Fruit fly (Drosophila melanogaster) whole organism, embryonic: Measurements from ENCODE around the gene CG3149.

Experiments
- ATbp ChIP-seq: fragments of 200-800 bp; sonication (Bioruptor generic); optimal IDR thresholded peaks from 2 replicates; lab custom pipeline; 2017; ENCODE audit warnings: missing biosample characterization, mild to moderate bottlenecking, missing genetic modification characterization, missing genetic modification reagents
- Awh ChIP-seq: fragments of 200-800 bp; sonication (Bioruptor generic); IDR thresholded peaks from 2 replicates; pipeline ENCODE4, ENCODE4 v1.3.6; 2022; ENCODE audit warnings: missing biosample characterization, missing genetic modification characterization
- Bgb ChIP-seq: fragments of 200-800 bp; sonication (Bioruptor generic); IDR thresholded peaks from 2 replicates; pipeline ENCODE4 v1.3.6; 2022; ENCODE audit warnings: missing biosample characterization, missing genetic modification characterization; ENCODE audit not compliant: partially characterized antibody
- CG10209 ChIP-seq: fragments of 200-800 bp; sonication (Bioruptor generic); optimal IDR thresholded peaks from 3 replicates; lab custom pipeline; 2017; ENCODE audit warnings: missing biosample characterization, mild to moderate bottlenecking, missing genetic modification characterization, missing genetic modification reagents
- CG10979 ChIP-seq: fragments of 200-800 bp; sonication (Bioruptor generic); optimal IDR thresholded peaks from 2 replicates; lab custom pipeline; 2018; ENCODE audit warnings: missing biosample characterization, mild to moderate bottlenecking, missing genetic modification characterization, moderate library complexity
- CG12155 ChIP-seq: fragments of 200-800 bp; sonication (Bioruptor generic); optimal IDR thresholded peaks from 3 replicates; lab custom pipeline; 2016; ENCODE audit warnings: missing biosample characterization, missing genetic modification characterization
- CG13287 ChIP-seq: fragments of 200-800 bp; sonication (Bioruptor generic); IDR thresholded peaks from 2 replicates; pipeline ENCODE4 v1.3.6; 2022; ENCODE audit warnings: missing biosample characterization, missing genetic modification characterization; ENCODE audit not compliant: partially characterized antibody
- CG13775 ChIP-seq: fragments of 200-800 bp; sonication (Bioruptor generic); optimal IDR thresholded peaks from 3 replicates; lab custom pipeline; 2017; ENCODE audit warnings: missing biosample characterization, mild to moderate bottlenecking, missing genetic modification characterization
- CG14014 ChIP-seq: fragments of 200-800 bp; sonication (Bioruptor generic); IDR thresholded peaks from 2 replicates; pipeline ENCODE4 v1.3.6; 2022; ENCODE audit warnings: missing biosample characterization, missing genetic modification characterization
- CG14667 ChIP-seq: fragments of 200-800 bp; sonication (Bioruptor generic); IDR thresholded peaks from 2 replicates; pipeline ENCODE4 v1.3.6; 2022; ENCODE audit warnings: missing biosample characterization, missing genetic modification characterization
- CG15011 ChIP-seq: fragments of 200-800 bp; sonication (Bioruptor generic); optimal IDR thresholded peaks from 3 replicates; lab custom pipeline; 2018; ENCODE audit warnings: missing biosample characterization, mild to moderate bottlenecking, missing genetic modification characterization
- CG15601 ChIP-seq: fragments of 200-800 bp; sonication (Bioruptor generic); optimal IDR thresholded peaks from 3 replicates; lab custom pipeline; 2019; ENCODE audit warnings: missing biosample characterization, mild to moderate bottlenecking, missing genetic modification characterization, moderate library complexity
- CG17186 ChIP-seq: fragments of 200-800 bp; sonication (Bioruptor generic); optimal IDR thresholded peaks from 3 replicates; lab custom pipeline; 2017; ENCODE audit warnings: missing biosample characterization, missing genetic modification reagents, missing genetic modification characterization
- CG18599 ChIP-seq: fragments of 200-800 bp; sonication (Bioruptor generic); optimal IDR thresholded peaks from 3 replicates; lab custom pipeline; 2017; ENCODE audit warnings: missing biosample characterization, missing genetic modification characterization, mild to moderate bottlenecking, moderate library complexity, missing genetic modification reagents
- CG31441 ChIP-seq: fragments of 200-800 bp; sonication (Bioruptor generic); IDR thresholded peaks from 2 replicates; pipeline ENCODE4 v1.3.6; 2022; ENCODE audit warnings: missing biosample characterization, missing genetic modification characterization
- CG32532 ChIP-seq: fragments of 200-800 bp; sonication (Bioruptor generic); IDR thresholded peaks from 2 replicates; pipeline ENCODE4 v1.3.6; 2022; ENCODE audit warnings: missing biosample characterization, missing genetic modification characterization
- CG33213 ChIP-seq: fragments of 200-800 bp; sonication (Bioruptor generic); optimal IDR thresholded peaks from 3 replicates; lab custom pipeline; 2016; ENCODE audit warnings: missing biosample characterization, missing genetic modification characterization
- CG33557 ChIP-seq: fragments of 200-800 bp; sonication (Bioruptor generic); optimal IDR thresholded peaks from 2 replicates; lab custom pipeline; 2019; ENCODE audit warnings: missing biosample characterization, mild to moderate bottlenecking, missing genetic modification characterization, moderate library complexity
- CG34422 ChIP-seq: fragments of 200-800 bp; sonication (Bioruptor generic); IDR thresholded peaks from 3 replicates; pipeline ENCODE4 v1.3.6; 2022; ENCODE audit warnings: missing biosample characterization, missing genetic modification characterization
- CG3726 ChIP-seq: fragments of 200-800 bp; sonication (Bioruptor generic); IDR thresholded peaks from 3 replicates; pipeline ENCODE4, ENCODE4 v1.3.6; 2022; ENCODE audit warnings: missing biosample characterization, missing genetic modification characterization
- CG6689 ChIP-seq: fragments of 200-800 bp; sonication (Bioruptor generic); IDR thresholded peaks from 2 replicates; pipeline ENCODE4 v1.3.6; 2022; ENCODE audit warnings: missing biosample characterization, missing genetic modification characterization
- CG7745 ChIP-seq: fragments of 200-800 bp; sonication (Bioruptor generic); optimal IDR thresholded peaks from 2 replicates; lab custom pipeline; 2018; ENCODE audit warnings: missing biosample characterization, mild to moderate bottlenecking, missing genetic modification characterization, moderate library complexity
- CG7963 ChIP-seq: fragments of 200-800 bp; sonication (Bioruptor generic); IDR thresholded peaks from 3 replicates; pipeline ENCODE4 v1.3.6; 2022; ENCODE audit warnings: missing biosample characterization, missing genetic modification characterization; ENCODE audit not compliant: partially characterized antibody
- CG9215 ChIP-seq: fragments of 200-800 bp; sonication (Bioruptor generic); IDR thresholded peaks from 2 replicates; pipeline ENCODE4 v1.3.6; 2022; ENCODE audit warnings: missing biosample characterization, missing genetic modification characterization
- CG9437 ChIP-seq: fragments of 200-800 bp; sonication (Bioruptor generic); optimal IDR thresholded peaks from 2 replicates; lab custom pipeline; 2018; ENCODE audit warnings: missing biosample characterization, mild to moderate bottlenecking, missing genetic modification characterization
- Doc2 ChIP-seq: fragments of 200-800 bp; sonication (Bioruptor generic); IDR thresholded peaks from 2 replicates; pipeline ENCODE4 v1.3.6; 2022; ENCODE audit warnings: missing biosample characterization, missing genetic modification characterization
- Fer1 ChIP-seq: fragments of 200-800 bp; sonication (Bioruptor generic); optimal IDR thresholded peaks from 2 replicates; lab custom pipeline; 2017; ENCODE audit warnings: missing biosample characterization, mild to moderate bottlenecking, missing genetic modification characterization
- Fer2 ChIP-seq: fragments of 200-800 bp; sonication (Bioruptor generic); optimal IDR thresholded peaks from 2 replicates; lab custom pipeline; 2018; ENCODE audit warnings: missing biosample characterization, mild to moderate bottlenecking, missing genetic modification characterization, moderate library complexity
- HHEX ChIP-seq: fragments of 200-800 bp; sonication (Bioruptor generic); optimal IDR thresholded peaks from 3 replicates; lab custom pipeline; 2017; ENCODE audit warnings: missing biosample characterization, mild to moderate bottlenecking, missing genetic modification characterization, missing genetic modification reagents
- NC2β ChIP-seq: fragments of 200-800 bp; sonication (Bioruptor generic); optimal IDR thresholded peaks from 2 replicates; lab custom pipeline; 2016; ENCODE audit warnings: missing biosample characterization, missing genetic modification characterization
- Nf-YB ChIP-seq: fragments of 200-800 bp; sonication (Bioruptor generic); optimal IDR thresholded peaks from 3 replicates; lab custom pipeline; 2019; ENCODE audit warnings: missing biosample characterization, mild to moderate bottlenecking, missing genetic modification characterization, moderate library complexity
- Rx ChIP-seq: fragments of 200-800 bp; sonication (Bioruptor generic); IDR thresholded peaks from 2 replicates; pipeline ENCODE4 v1.3.6; 2022; ENCODE audit warnings: missing biosample characterization, missing genetic modification characterization
- Stat92E ChIP-seq, 3 experiments: fragments of >200 bp in 2 of 3; fragments of 200-800 bp in 1 of 3; sonication (Bioruptor generic) in 1 of 3; optimal IDR thresholded peaks; 2 replicates each; lab custom pipeline; 2017 to 2019; ENCODE audit warnings: missing biosample characterization in 3 of 3, missing genetic modification characterization in 3 of 3, mild to moderate bottlenecking in 1 of 3, moderate library complexity in 1 of 3
- ac ChIP-seq: fragments of 200-800 bp; sonication (Bioruptor generic); optimal IDR thresholded peaks from 3 replicates; lab custom pipeline; 2017; ENCODE audit warnings: missing biosample characterization, mild to moderate bottlenecking, missing genetic modification characterization
- al ChIP-seq: fragments of 200-800 bp; sonication (Bioruptor generic); IDR thresholded peaks from 2 replicates; pipeline ENCODE4 v1.3.6; 2022; ENCODE audit warnings: missing biosample characterization, missing genetic modification characterization
- dmrt11E ChIP-seq: fragments of 200-800 bp; sonication (Bioruptor generic); optimal IDR thresholded peaks from 3 replicates; lab custom pipeline; 2018; ENCODE audit warnings: missing biosample characterization, mild to moderate bottlenecking, missing genetic modification characterization, moderate library complexity
- ems ChIP-seq: fragments of 200-800 bp; sonication (Bioruptor generic); optimal IDR thresholded peaks from 3 replicates; lab custom pipeline; 2016; ENCODE audit warnings: missing biosample characterization, missing genetic modification characterization
- gro ChIP-seq: fragments of 200-800 bp; sonication (Bioruptor generic); optimal IDR thresholded peaks from 2 replicates; lab custom pipeline; 2016; ENCODE audit warnings: missing biosample characterization, missing genetic modification characterization
- lilli ChIP-seq: fragments of 200-800 bp; sonication (Bioruptor generic); optimal IDR thresholded peaks from 3 replicates; lab custom pipeline; 2016; ENCODE audit warnings: missing biosample characterization, missing genetic modification characterization
- nerfin-1 ChIP-seq: fragments of 200-800 bp; sonication (Bioruptor generic); optimal IDR thresholded peaks from 3 replicates; lab custom pipeline; 2019; ENCODE audit warnings: missing biosample characterization, mild to moderate bottlenecking, missing genetic modification characterization, moderate library complexity
- pfk ChIP-seq: fragments of 200-800 bp; sonication (Bioruptor generic); optimal IDR thresholded peaks from 2 replicates; lab custom pipeline; 2018; ENCODE audit warnings: missing biosample characterization, mild to moderate bottlenecking, missing genetic modification characterization, moderate library complexity
- psq ChIP-seq: fragments of 200-800 bp; sonication (Bioruptor generic); optimal IDR thresholded peaks from 2 replicates; lab custom pipeline; 2017; ENCODE audit warnings: missing biosample characterization, missing genetic modification characterization
- row ChIP-seq: fragments of 200-800 bp; sonication (Bioruptor generic); IDR thresholded peaks from 3 replicates; pipeline ENCODE4 v1.3.6; 2022; ENCODE audit warnings: missing biosample characterization, missing genetic modification characterization
- salm ChIP-seq: fragments of 200-800 bp; sonication (Bioruptor generic); optimal IDR thresholded peaks from 2 replicates; lab custom pipeline; 2018; ENCODE audit warnings: missing biosample characterization, mild to moderate bottlenecking, missing genetic modification characterization
- slou ChIP-seq: fragments of 200-800 bp; sonication (Bioruptor generic); optimal IDR thresholded peaks from 3 replicates; lab custom pipeline; 2016; ENCODE audit warnings: missing biosample characterization, missing genetic modification characterization
- slp2 ChIP-seq: fragments of 200-800 bp; sonication (Bioruptor generic); optimal IDR thresholded peaks from 2 replicates; lab custom pipeline; 2016; ENCODE audit warnings: missing biosample characterization, missing genetic modification characterization
- stc ChIP-seq: fragments of 200-800 bp; sonication (Bioruptor generic); IDR thresholded peaks from 2 replicates; pipeline ENCODE4 v1.3.6; 2022; ENCODE audit warnings: missing biosample characterization, missing genetic modification characterization
- wdn ChIP-seq: fragments of 200-800 bp; sonication (Bioruptor generic); IDR thresholded peaks from 2 replicates; pipeline ENCODE4 v1.3.6; 2022; ENCODE audit warnings: missing biosample characterization, missing genetic modification characterization
- z ChIP-seq: fragments of 200-800 bp; sonication (Bioruptor generic); IDR thresholded peaks from 3 replicates; pipeline ENCODE4 v1.3.6; 2022; ENCODE audit warnings: missing biosample characterization, missing genetic modification characterization
- zen ChIP-seq: fragments of 200-800 bp; sonication (Bioruptor generic); optimal IDR thresholded peaks from 3 replicates; lab custom pipeline; 2018; ENCODE audit warnings: missing biosample characterization, mild to moderate bottlenecking, missing genetic modification characterization, moderate library complexity

CG3149 gene

dm6 chrX:5698087-5698727, 3.2 kb upstream of the CG3149 start, which contains the start of gene AdamTS-B (continued):
- TF ChIP-seq CG10979 (tag; lab: Kevin White, UChicago) (peak; percentile 57), Rx (no peak), CG12155 (GFP tag; lab: Kevin White, UChicago) (peak; percentile 15), CG9437 (GFP tag; lab: Kevin White, UChicago) (no peak), dmrt11E (tag; lab: Kevin White, UChicago) (peak; percentile 49), CG9215 (GFP tag; lab: Robert Waterston, UW) (peak; percentile 28; the same call in 1 of the 2 replicates), CG7963 (GFP tag; lab: Robert Waterston, UW) (no peak), CG34422 (GFP tag; lab: Robert Waterston, UW) (no peak), CG13775 (GFP tag; lab: Kevin White, UChicago) (peak; percentile 7), ATbp (GFP tag; lab: Kevin White, UChicago) (peak; percentile 10), salm (tag; lab: Kevin White, UChicago) (no peak), stc (GFP tag; lab: Robert Waterston, UW) (no peak), al (GFP tag; lab: Robert Waterston, UW) (no peak), CG31441 (GFP tag; lab: Robert Waterston, UW) (peak; percentile 67), Bgb (GFP tag; lab: Robert Waterston, UW) (0 out of 2 replicates have a peak, but pooled peaks have one; percentile 35), nerfin-1 (tag; lab: Kevin White, UChicago) (peak; percentile 24), CG14014 (GFP tag; lab: Robert Waterston, UW) (0 out of 2 replicates have a peak, but pooled peaks have one; percentile 20), z (no peak), NC2β (GFP tag; lab: Kevin White, UChicago) (no peak), CG6689 (peak; percentile 54), slp2 (no peak), ac (GFP tag; lab: Kevin White, UChicago) (no peak), pfk (GFP tag; lab: Kevin White, UChicago) (no peak), slou (GFP tag; lab: Kevin White, UChicago) (no peak), CG17186 (GFP tag; lab: Kevin White, UChicago) (no peak), CG15011 (GFP tag; lab: Kevin White, UChicago) (no peak), wdn (GFP tag; lab: Robert Waterston, UW) (no peak), CG3726 (GFP tag; lab: Robert Waterston, UW) (no peak), CG10209 (GFP tag; lab: Kevin White, UChicago) (peak; percentile 16), Awh (GFP tag; lab: Robert Waterston, UW) (no peak), CG15601 (tag; lab: Kevin White, UChicago) (peak; percentile 6), Fer1 (peak; percentile 59), Nf-YB (peak; percentile 31), ems (GFP tag; lab: Kevin White, UChicago) (no peak), CG32532 (GFP tag; lab: Robert Waterston, UW) (peak; percentile 45; the same call in 1 of the 2 replicates), Doc2 (no peak), Fer2 (tag; lab: Kevin White, UChicago) (no peak), CG14667 (no peak), CG33557 (peak; percentile 39), Stat92E (GFP tag; optimal IDR thresholded peaks at IDR 0.05; lab: Kevin White, UChicago) (peak in 1 of 3 experiments; percentile 1), CG18599 (GFP tag; lab: Kevin White, UChicago) (peak; percentile 22), CG13287 (GFP tag; lab: Robert Waterston, UW) (no peak), lilli (GFP tag; lab: Kevin White, UChicago) (peak; percentile 50), row (GFP tag; lab: Robert Waterston, UW) (peak; percentile 81), HHEX (GFP tag; lab: Kevin White, UChicago) (no peak), CG7745 (tag; lab: Kevin White, UChicago) (no peak), CG33213 (GFP tag; lab: Kevin White, UChicago) (no peak), zen (tag; lab: Kevin White, UChicago) (no peak), psq (no peak), gro (GFP tag; lab: Kevin White, UChicago) (no peak)
